Worm (Caenorhabditis elegans) whole organism, L2 larva: Measurements from ENCODE around the gene sdz-37.
"Not testable (repeated sequence)": the region's sequence is repeated elsewhere in the genome, so short reads cannot be mapped to it uniquely, and the experiment has no call there.

Source experiments
- alr-1 ChIP-seq: fragments of 150-350 bp; optimal IDR thresholded peaks from 2 replicates; lab custom pipeline; 2014; ENCODE audit warnings: missing biosample characterization, missing genetic modification characterization
- aly-2 ChIP-seq: fragments of 150-350 bp; optimal IDR thresholded peaks from 2 replicates; lab custom pipeline; 2014; ENCODE audit warnings: missing biosample characterization, missing genetic modification characterization
- blmp-1 ChIP-seq: sonication (generic microtip); optimal IDR thresholded peaks from 2 replicates; lab custom pipeline; 2017; ENCODE audit warnings: missing genetic modification characterization, mild to moderate bottlenecking, missing compliant biosample characterization, antibody characterized with exemption, moderate library complexity; ENCODE audit not compliant: insufficient read depth
- egl-27 ChIP-seq: sonication (generic microtip); optimal IDR thresholded peaks from 3 replicates; lab custom pipeline; 2017; ENCODE audit warnings: missing biosample characterization, missing genetic modification reagents, missing genetic modification characterization
- elt-1 ChIP-seq: fragments of 150-350 bp; optimal IDR thresholded peaks from 2 replicates; lab custom pipeline; 2014; ENCODE audit warnings: missing biosample characterization, missing genetic modification characterization
- elt-3 ChIP-seq: sonication (generic microtip); optimal IDR thresholded peaks from 2 replicates; lab custom pipeline; 2017; ENCODE audit warnings: missing biosample characterization, missing genetic modification characterization
- gmeb-1 ChIP-seq: fragments of 150-350 bp; optimal IDR thresholded peaks from 2 replicates; lab custom pipeline; 2014; ENCODE audit warnings: missing biosample characterization, missing genetic modification characterization
- mdl-1 ChIP-seq, 2 experiments: fragments of 150-350 bp in 1 of 2; sonication (generic microtip) in 1 of 2; optimal IDR thresholded peaks; 2 replicates each; lab custom pipeline; 2017; ENCODE audit warnings: missing biosample characterization in 2 of 2, missing genetic modification characterization in 2 of 2
- nhr-11 ChIP-seq: fragments of 150-350 bp; optimal IDR thresholded peaks from 2 replicates; lab custom pipeline; 2014; ENCODE audit warnings: missing biosample characterization, missing genetic modification characterization
- nhr-237 ChIP-seq: fragments of 150-350 bp; optimal IDR thresholded peaks from 2 replicates; lab custom pipeline; 2014; ENCODE audit warnings: missing biosample characterization, missing genetic modification characterization
- nhr-77 ChIP-seq: fragments of 150-350 bp; optimal IDR thresholded peaks from 2 replicates; lab custom pipeline; 2014; ENCODE audit warnings: missing biosample characterization, missing genetic modification characterization
- peb-1 ChIP-seq: fragments of 150-350 bp; optimal IDR thresholded peaks from 2 replicates; lab custom pipeline; 2014; ENCODE audit warnings: missing biosample characterization, missing genetic modification characterization
- skn-1 ChIP-seq: sonication (generic microtip); optimal IDR thresholded peaks from 2 replicates; lab custom pipeline; 2017; ENCODE audit warnings: missing biosample characterization, missing genetic modification characterization
- ztf-4 ChIP-seq: fragments of 150-350 bp; optimal IDR thresholded peaks from 2 replicates; lab custom pipeline; 2014; ENCODE audit warnings: missing biosample characterization, missing genetic modification characterization

ce11 chrII:10442846-10443245 lies 21.8 kb upstream of the sdz-37 start, which contains the start of gene ZK673.1:
- not testable (repeated sequence) for TF ChIP-seq aly-2 (tag; lab: Kevin White, UChicago); ztf-4 (tag; lab: Kevin White, UChicago); skn-1 (tag; lab: Kevin White, UChicago); mdl-1 (tag; optimal IDR thresholded peaks at IDR 0.05; lab: Kevin White, UChicago); blmp-1 (tag; lab: Kevin White, UChicago); egl-27 (tag; lab: Kevin White, UChicago); elt-3 (tag; lab: Kevin White, UChicago); alr-1; nhr-237; nhr-11 (tag; lab: Kevin White, UChicago); peb-1 (tag; lab: Kevin White, UChicago); gmeb-1 (tag; lab: Kevin White, UChicago); nhr-77 (tag; lab: Kevin White, UChicago); elt-1 (tag; lab: Kevin White, UChicago)
